Worm (Caenorhabditis elegans): Measurements from ENCODE around the gene F07C6.3.

The F07C6.3 gene

DNA sequence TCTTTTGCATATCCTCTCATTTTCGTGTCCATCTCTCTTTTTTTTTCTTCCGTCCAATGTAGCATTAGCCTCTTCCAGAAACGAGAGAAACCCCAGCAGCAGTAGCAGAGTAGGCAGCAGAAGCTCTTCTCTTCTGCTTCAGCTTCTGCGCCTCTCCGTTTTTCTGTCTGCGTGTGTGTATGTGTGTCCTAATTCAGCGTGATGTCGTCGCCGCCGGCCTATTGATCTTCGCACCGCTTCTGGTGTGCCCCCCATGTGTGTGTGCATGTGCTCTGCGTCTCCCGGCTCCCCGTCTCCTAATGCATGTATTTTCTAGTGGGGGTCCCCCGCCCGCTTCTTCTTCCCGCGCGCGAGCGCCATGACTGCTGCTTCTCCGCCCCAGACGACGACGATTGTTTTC is 17.6 kb upstream of the F07C6.3 start (continued):
- TF ChIP-seq nhr-76 (tag; optimal IDR thresholded peaks at IDR 0.05), result no peak
- TF ChIP-seq nhr-77 (tag; optimal IDR thresholded peaks at IDR 0.05), result no peak
- no peak for TF ChIP-seq unc-39 (tag; optimal IDR thresholded peaks at IDR 0.05)
- no peak for TF ChIP-seq sea-2 (GFP tag; optimal IDR thresholded peaks at IDR 0.05)
- TF ChIP-seq jun-1 (tag; optimal IDR thresholded peaks at IDR 0.05), result no peak
- TF ChIP-seq nhr-28 (tag; optimal IDR thresholded peaks at IDR 0.05), result no peak
- no peak for TF ChIP-seq skn-1 (tag; optimal IDR thresholded peaks at IDR 0.05)
- no peak for TF ChIP-seq R02D3.7 (tag; optimal IDR thresholded peaks at IDR 0.05)

DNA sequence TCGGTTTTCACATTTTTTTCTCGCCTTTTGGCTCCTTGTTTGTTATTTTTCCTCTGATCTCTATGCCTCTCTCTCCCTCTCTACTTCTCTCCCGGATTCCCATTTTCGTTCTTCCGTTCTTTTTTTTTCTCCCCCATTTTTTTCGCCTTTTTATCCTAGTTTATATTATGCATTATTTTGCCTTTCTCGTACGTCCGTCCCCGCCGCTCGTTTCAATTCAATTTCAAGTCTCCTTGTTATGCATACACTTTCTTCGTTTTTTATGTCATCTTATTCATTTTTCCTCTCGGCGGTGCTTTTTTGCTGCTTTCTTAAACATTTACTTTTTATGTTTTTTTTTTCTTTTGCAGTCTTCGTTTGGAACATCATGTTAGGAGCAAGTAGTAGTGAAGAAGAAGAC is 15.5 kb upstream of the F07C6.3 start, which contains the start of gene unc-31:
Gene unc-31, plus strand, starts transcription at position 349 of the 400 bp plus-strand sequence.
- TF ChIP-seq fkh-10 (GFP tag; optimal IDR thresholded peaks at IDR 0.05), result peak; percentile 63
- no peak for TF ChIP-seq egl-27 (tag; optimal IDR thresholded peaks at IDR 0.05)
- no peak for TF ChIP-seq ZK546.5 (tag; optimal IDR thresholded peaks at IDR 0.05)

DNA sequence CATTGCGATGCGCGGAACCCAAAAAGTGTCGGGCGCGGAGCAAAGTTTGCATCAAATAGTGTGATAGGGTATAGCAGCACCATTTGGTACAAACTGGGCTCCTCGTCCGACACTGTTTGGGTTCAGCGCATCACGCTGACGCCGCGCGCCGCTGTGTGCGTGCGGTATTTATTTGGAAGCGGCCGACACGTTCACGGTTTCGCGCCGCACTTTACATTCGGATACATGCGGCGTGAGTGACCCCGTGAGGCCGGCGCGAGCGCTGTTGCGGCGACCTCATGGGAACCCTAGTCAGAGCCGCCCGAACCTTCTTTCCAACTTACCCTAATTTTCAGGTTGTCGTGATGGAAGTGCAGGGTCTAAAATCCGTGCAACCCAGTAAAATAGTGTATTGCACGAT is 8.1 kb upstream of the F07C6.3 start:
- no peak for TF ChIP-seq ZK546.5 (tag; optimal IDR thresholded peaks at IDR 0.05)
- no peak for TF ChIP-seq nhr-11 (tag; optimal IDR thresholded peaks at IDR 0.05)
- TF ChIP-seq ceh-9 (tag; optimal IDR thresholded peaks at IDR 0.05), result no peak
- TF ChIP-seq lin-39 (tag; optimal IDR thresholded peaks at IDR 0.05), result no peak
- no peak for TF ChIP-seq elt-3 (tag; optimal IDR thresholded peaks at IDR 0.05)
- TF ChIP-seq daf-12 (tag; optimal IDR thresholded peaks at IDR 0.05), result no peak
- no peak for TF ChIP-seq skn-1 (tag; optimal IDR thresholded peaks at IDR 0.05)
- no peak for TF ChIP-seq nhr-43 (tag; optimal IDR thresholded peaks at IDR 0.05; ENCODE audit: poor library complexity, severe bottlenecking)
- TF ChIP-seq nhr-77 (tag; optimal IDR thresholded peaks at IDR 0.05), result no peak
- TF ChIP-seq hmg-11 (tag; optimal IDR thresholded peaks at IDR 0.05), result no peak
- no peak for TF ChIP-seq nhr-237 (tag; optimal IDR thresholded peaks at IDR 0.05)
- no peak for TF ChIP-seq pha-4 (tag; optimal IDR thresholded peaks at IDR 0.05)
- TF ChIP-seq sea-2 (GFP tag; optimal IDR thresholded peaks at IDR 0.05), result no peak
- TF ChIP-seq egl-5 (tag; optimal IDR thresholded peaks at IDR 0.05), result no peak
- TF ChIP-seq pqm-1 (tag; optimal IDR thresholded peaks at IDR 0.05), result no peak
- no peak for TF ChIP-seq elt-1 (tag; optimal IDR thresholded peaks at IDR 0.05)
- no peak for TF ChIP-seq R02D3.7 (tag; optimal IDR thresholded peaks at IDR 0.05)
- no peak for TF ChIP-seq lsy-12 (tag; optimal IDR thresholded peaks at IDR 0.05)
- no peak for TF ChIP-seq ama-1 (optimal IDR thresholded peaks at IDR 0.05)
- TF ChIP-seq eor-1 (tag; optimal IDR thresholded peaks at IDR 0.05), result no peak

- no peak for TF ChIP-seq nhr-28 (tag; optimal IDR thresholded peaks at IDR 0.05)
- no peak for TF ChIP-seq mml-1 (tag; optimal IDR thresholded peaks at IDR 0.05)
Observed at ce11 chrIV:12781804-12782449, 7.1 kb upstream of the F07C6.3 start.

- TF ChIP-seq nhr-237 (tag; optimal IDR thresholded peaks at IDR 0.05) (no peak), nfya-1 (tag; optimal IDR thresholded peaks at IDR 0.05; ENCODE audit: insufficient read depth) (peak; percentile 67)
Observed at ce11 chrIV:12783165-12783564, 5.9 kb upstream of the F07C6.3 start.

DNA sequence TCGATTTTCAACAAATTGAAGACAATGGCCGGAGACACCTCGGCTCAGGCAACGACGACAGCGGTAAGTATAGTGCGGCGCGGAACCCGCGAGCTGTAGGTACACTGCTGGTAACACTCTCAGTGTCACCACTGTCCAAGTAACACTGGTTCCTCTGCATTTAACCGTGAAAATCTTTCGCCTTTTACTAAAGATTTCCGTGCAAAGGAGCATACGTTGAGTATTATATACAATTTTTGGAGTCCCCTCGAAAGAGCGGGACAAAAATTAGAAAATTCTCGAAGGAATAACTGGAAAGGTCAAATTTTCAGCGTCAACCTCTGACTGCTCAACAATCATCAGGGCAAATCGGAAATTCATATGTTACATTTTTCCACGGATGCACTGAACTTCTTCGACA is 3.0 kb upstream of the F07C6.3 start:
- no peak for TF ChIP-seq jun-1 (tag; optimal IDR thresholded peaks at IDR 0.05)
- no peak for TF ChIP-seq nhr-237 (tag; optimal IDR thresholded peaks at IDR 0.05)
- peak; percentile 12 for TF ChIP-seq snpc-4 (tag; optimal IDR thresholded peaks at IDR 0.05)
- no peak for TF ChIP-seq ceh-28 (tag; optimal IDR thresholded peaks at IDR 0.05)
- no peak for TF ChIP-seq ztf-4 (tag; optimal IDR thresholded peaks at IDR 0.05)
- no peak for TF ChIP-seq nhr-12 (tag; optimal IDR thresholded peaks at IDR 0.05)
